Worm (Caenorhabditis elegans): Measurements from ENCODE around the gene spp-10.
A peak's percentile ranks its signal among the peaks of the same experiment; 100 is the strongest.

Gene spp-10

ce11 chrIV:8473756-8474155 lies 3.2 kb upstream of the spp-10 start, which contains the start of gene C28C12.11:
Gene C28C12.11, plus strand, starts transcription at chrIV:8474056.
- TF ChIP-seq blmp-1 (tag; optimal IDR thresholded peaks at IDR 0.05) = no peak

DNA sequence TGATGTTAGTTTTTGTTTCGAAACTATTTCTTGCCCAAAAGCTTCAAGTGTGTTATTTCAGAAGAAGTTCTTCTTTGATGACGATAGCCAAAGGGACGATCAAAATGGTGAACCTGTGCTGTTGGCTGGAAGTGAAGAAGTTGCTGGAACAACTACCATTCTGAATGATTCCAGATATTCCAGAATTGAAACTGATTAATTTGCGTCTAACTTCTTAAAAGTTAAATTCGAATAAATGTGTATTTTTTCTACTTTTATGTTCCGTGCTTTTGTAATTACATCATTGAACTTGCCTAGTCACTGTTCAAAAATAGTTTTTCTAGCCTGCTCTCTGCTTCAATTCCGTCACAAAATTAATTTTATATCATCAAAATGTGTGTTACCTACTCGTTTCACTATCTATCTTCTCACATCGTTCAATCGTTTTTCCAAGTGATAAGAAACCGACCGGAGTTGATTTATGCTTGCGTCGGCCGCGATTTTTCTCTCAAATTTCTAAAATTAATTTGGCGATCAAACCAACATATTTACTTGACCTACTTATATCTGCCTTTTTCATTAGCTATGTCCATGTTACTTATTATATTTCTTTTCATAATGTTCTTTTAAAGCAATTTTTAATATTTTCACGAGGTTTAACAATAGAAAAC lies 1.8 kb upstream of the spp-10 start:
- TF ChIP-seq mab-5 (tag; optimal IDR thresholded peaks at IDR 0.05) (no peak), hlh-1 (tag; optimal IDR thresholded peaks at IDR 0.05) (no peak), mep-1 (tag; optimal IDR thresholded peaks at IDR 0.05) (no peak), ham-2 (GFP tag; optimal IDR thresholded peaks at IDR 0.05) (no peak), bed-3 (GFP tag; optimal IDR thresholded peaks at IDR 0.05) (no peak), ceh-39 (tag; optimal IDR thresholded peaks at IDR 0.05) (no peak), cnd-1 (tag; optimal IDR thresholded peaks at IDR 0.05) (no peak), drap-1 (GFP tag; optimal IDR thresholded peaks at IDR 0.05) (no peak), blmp-1 (tag; optimal IDR thresholded peaks at IDR 0.05) (no peak), sem-2 (GFP tag; optimal IDR thresholded peaks at IDR 0.05) (no peak), tbx-8 (GFP tag; optimal IDR thresholded peaks at IDR 0.05) (no peak), nhr-28 (tag; optimal IDR thresholded peaks at IDR 0.05) (no peak), nhr-237 (tag; optimal IDR thresholded peaks at IDR 0.05) (no peak), snpc-4 (tag; optimal IDR thresholded peaks at IDR 0.05) (no peak), elt-1 (tag; optimal IDR thresholded peaks at IDR 0.05; ENCODE audit: borderline replicate concordance, insufficient read depth) (no peak)

ce11 chrIV:8476166-8476565 lies 814 bp upstream of the spp-10 start:
- TF ChIP-seq hlh-1 (tag; optimal IDR thresholded peaks at IDR 0.05) (peak; percentile 79), lin-32 (GFP tag; optimal IDR thresholded peaks at IDR 0.05) (no peak)

- TF ChIP-seq pha-4 (tag; optimal IDR thresholded peaks at IDR 0.05) (no peak), mep-1 (tag; optimal IDR thresholded peaks at IDR 0.05) (no peak), elt-1 (tag; optimal IDR thresholded peaks at IDR 0.05; ENCODE audit: borderline replicate concordance, insufficient read depth) (no peak), snpc-4 (tag; optimal IDR thresholded peaks at IDR 0.05) (no peak), blmp-1 (tag; optimal IDR thresholded peaks at IDR 0.05) (no peak), lin-32 (GFP tag; optimal IDR thresholded peaks at IDR 0.05) (no peak), unc-39 (tag; optimal IDR thresholded peaks at IDR 0.05) (no peak), drap-1 (GFP tag; optimal IDR thresholded peaks at IDR 0.05) (no peak), ztf-11 (tag; optimal IDR thresholded peaks at IDR 0.05) (no peak), nhr-237 (tag; optimal IDR thresholded peaks at IDR 0.05) (no peak), hlh-1 (tag; optimal IDR thresholded peaks at IDR 0.05) (no peak), tbx-8 (GFP tag; optimal IDR thresholded peaks at IDR 0.05) (no peak)
Observed at ce11 chrIV:8478516-8478915, 1.5 kb downstream of the spp-10 start.

DNA sequence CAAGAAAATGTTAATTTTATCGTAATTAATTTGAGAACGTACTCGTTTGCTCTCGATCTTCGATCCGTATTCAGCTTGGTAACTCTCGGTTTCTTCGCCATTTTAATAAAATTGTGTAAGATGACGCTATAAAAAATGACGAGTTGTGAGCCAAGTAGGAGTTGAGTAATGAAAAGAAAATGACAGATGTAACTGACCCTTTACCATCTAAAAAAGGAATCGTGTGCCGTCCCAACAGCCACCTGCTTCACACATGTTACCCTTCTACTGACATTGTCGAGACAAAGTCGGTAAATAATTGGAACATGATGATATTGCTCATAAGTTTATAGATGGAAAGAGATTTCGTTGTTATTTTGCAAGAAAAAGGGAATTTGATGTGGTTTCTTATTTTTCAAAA lies 2.4 kb downstream of the spp-10 start, which contains the start of gene hlh-12:
hlh-12 (minus strand) TSS at position 101 of the 400 bp plus-strand sequence.
- no peak for TF ChIP-seq blmp-1 (tag; optimal IDR thresholded peaks at IDR 0.05)
- no peak for TF ChIP-seq unc-62 (GFP tag; optimal IDR thresholded peaks at IDR 0.05)
- no peak for TF ChIP-seq nhr-76 (tag; optimal IDR thresholded peaks at IDR 0.05)
- TF ChIP-seq sptf-1 (tag; optimal IDR thresholded peaks at IDR 0.05) = no peak
- TF ChIP-seq lin-13 (tag; optimal IDR thresholded peaks at IDR 0.05) = no peak
- TF ChIP-seq sem-2 (GFP tag; optimal IDR thresholded peaks at IDR 0.05) = no peak
- no peak for TF ChIP-seq elt-1 (tag; optimal IDR thresholded peaks at IDR 0.05; ENCODE audit: borderline replicate concordance, insufficient read depth)
- no peak for TF ChIP-seq pha-4 (tag; optimal IDR thresholded peaks at IDR 0.05)
- TF ChIP-seq ham-2 (GFP tag; optimal IDR thresholded peaks at IDR 0.05) = no peak
- TF ChIP-seq hlh-1 (tag; optimal IDR thresholded peaks at IDR 0.05) = no peak
- TF ChIP-seq mls-2 (tag; optimal IDR thresholded peaks at IDR 0.05) = no peak
- TF ChIP-seq bed-3 (GFP tag; optimal IDR thresholded peaks at IDR 0.05) = no peak
- no peak for TF ChIP-seq mab-5 (tag; optimal IDR thresholded peaks at IDR 0.05)
- no peak for TF ChIP-seq cnd-1 (tag; optimal IDR thresholded peaks at IDR 0.05)
- TF ChIP-seq ztf-11 (tag; optimal IDR thresholded peaks at IDR 0.05) = no peak
- no peak for TF ChIP-seq nhr-12 (tag; optimal IDR thresholded peaks at IDR 0.05)

ce11 chrIV:8481308-8481707 lies 4.3 kb downstream of the spp-10 start, which contains the start of gene spp-8:
Gene spp-8, plus strand, starts transcription at chrIV:8481664.
- TF ChIP-seq bed-3 (GFP tag; optimal IDR thresholded peaks at IDR 0.05) = no peak

- TF ChIP-seq zip-8 (tag; optimal IDR thresholded peaks at IDR 0.05) (no peak), nhr-28 (tag; optimal IDR thresholded peaks at IDR 0.05) (no peak)
Observed at ce11 chrIV:8487183-8487582, 10.2 kb downstream of the spp-10 start, which contains the start of gene srlf-3. Gene srlf-3, plus strand, starts transcription at chrIV:8487483.

All from whole organism, mixed stage, embryonic.